Worm (Caenorhabditis elegans) whole organism, L4 larva: ENCODE data around the gene F59E11.6.

Experiments used
- R02D3.7 ChIP-seq: fragments of 150-350 bp; sonication (generic microtip); optimal IDR thresholded peaks from 3 replicates; lab custom pipeline; 2014; ENCODE audit warnings: missing biosample characterization, missing genetic modification characterization
- dmd-8 ChIP-seq: fragments of 200-800 bp; sonication (Bioruptor generic); IDR thresholded peaks from 2 replicates; pipeline ENCODE4 v1.3.6; 2022; ENCODE audit warnings: missing genetic modification characterization, missing compliant biosample characterization
- fos-1 ChIP-seq: fragments of 150-350 bp; optimal IDR thresholded peaks from 2 replicates; lab custom pipeline; 2014; ENCODE audit warnings: missing biosample characterization, missing genetic modification characterization
- mes-2 ChIP-seq: sonication (generic microtip); optimal IDR thresholded peaks from 2 replicates; lab custom pipeline; 2016; ENCODE audit warnings: missing genotype, mild to moderate bottlenecking, missing genetic modification characterization, missing compliant biosample characterization; ENCODE audit not compliant: poor library complexity, severe bottlenecking
- nhr-237 ChIP-seq: sonication (generic microtip); optimal IDR thresholded peaks from 2 replicates; lab custom pipeline; 2017; ENCODE audit warnings: missing biosample characterization, missing genetic modification characterization
- set-16 ChIP-seq: fragments of 200-800 bp; sonication (Bioruptor generic); IDR thresholded peaks from 2 replicates; pipeline ENCODE4 v1.3.6; 2022; ENCODE audit warnings: missing genetic modification reagents, missing genetic modification characterization, missing compliant biosample characterization

ce11 chrV:9041030-9041429, 49.4 kb downstream of the F59E11.6 start, which contains the start of gene cyp-33B1:
- TF ChIP-seq nhr-237 (tag; lab: Kevin White, UChicago), result no peak
- TF ChIP-seq R02D3.7 (tag; lab: Kevin White, UChicago), result no peak
- TF ChIP-seq dmd-8 (GFP tag; lab: Robert Waterston, UW), result no peak
- TF ChIP-seq set-16 (GFP tag; lab: Robert Waterston, UW), result no peak
- no peak for TF ChIP-seq fos-1 (tag; lab: Kevin White, UChicago)
- TF ChIP-seq mes-2 (tag; lab: Kevin White, UChicago), result no peak
